Worm (Caenorhabditis elegans) whole organism, late embryonic: Measurements from ENCODE around the gene str-38.
A peak's percentile ranks its signal among the peaks of the same experiment; 100 is the strongest.

Experiments
- T23F11.4 ChIP-seq: fragments of 200-800 bp; sonication (Bioruptor generic); optimal IDR thresholded peaks from 2 replicates; lab custom pipeline; 2018; ENCODE audit warnings: mild to moderate bottlenecking, missing genetic modification characterization, missing compliant biosample characterization
- ahr-1 ChIP-seq: sonication (generic microtip); optimal IDR thresholded peaks from 2 replicates; lab custom pipeline; 2016; ENCODE audit warnings: missing genetic modification characterization, missing compliant biosample characterization
- ama-1 ChIP-seq: fragments of 150-350 bp; optimal IDR thresholded peaks from 2 replicates; lab custom pipeline; 2014
- ceh-18 ChIP-seq: sonication (generic microtip); optimal IDR thresholded peaks from 2 replicates; lab custom pipeline; 2016; ENCODE audit warnings: missing genetic modification characterization, missing compliant biosample characterization
- ceh-2 ChIP-seq: sonication (generic microtip); optimal IDR thresholded peaks from 2 replicates; lab custom pipeline; 2016; ENCODE audit warnings: missing genotype, missing genetic modification characterization, missing compliant biosample characterization
- ceh-30 ChIP-seq: fragments of 150-350 bp; optimal IDR thresholded peaks from 2 replicates; lab custom pipeline; 2014; ENCODE audit warnings: missing biosample characterization, missing genetic modification characterization
- ceh-34 ChIP-seq: sonication (generic microtip); optimal IDR thresholded peaks from 2 replicates; lab custom pipeline; 2016; ENCODE audit warnings: mild to moderate bottlenecking, missing genetic modification characterization, missing compliant biosample characterization
- ceh-45 ChIP-seq: fragments of 200-800 bp; sonication (Bioruptor generic); IDR thresholded peaks from 2 replicates; pipeline ENCODE4 v1.3.6; 2022; ENCODE audit warnings: missing genetic modification reagents, missing genetic modification characterization, missing compliant biosample characterization
- ceh-9 ChIP-seq: sonication (generic microtip); optimal IDR thresholded peaks from 2 replicates; lab custom pipeline; 2016; ENCODE audit warnings: mild to moderate bottlenecking, missing genetic modification characterization, inconsistent platforms, missing compliant biosample characterization
- che-1 ChIP-seq: sonication (generic microtip); optimal IDR thresholded peaks from 2 replicates; lab custom pipeline; 2016; ENCODE audit warnings: mild to moderate bottlenecking, missing genetic modification characterization, missing compliant biosample characterization
- dmd-4 ChIP-seq: sonication (generic microtip); optimal IDR thresholded peaks from 2 replicates; lab custom pipeline; 2016; ENCODE audit warnings: borderline replicate concordance, missing genetic modification characterization, missing compliant biosample characterization
- dve-1 ChIP-seq: sonication (generic microtip); optimal IDR thresholded peaks from 2 replicates; lab custom pipeline; 2017; ENCODE audit warnings: antibody characterized with exemption, mild to moderate bottlenecking, missing genetic modification characterization, missing compliant biosample characterization
- elt-2 ChIP-seq: sonication (generic microtip); optimal IDR thresholded peaks from 2 replicates; lab custom pipeline; 2016; ENCODE audit warnings: missing genetic modification reagents, missing genetic modification characterization, missing compliant biosample characterization
- ets-4 ChIP-seq: sonication (generic microtip); optimal IDR thresholded peaks from 2 replicates; lab custom pipeline; 2016; ENCODE audit warnings: missing genetic modification characterization, missing compliant biosample characterization
- fax-1 ChIP-seq: sonication (generic microtip); optimal IDR thresholded peaks from 2 replicates; lab custom pipeline; 2016; ENCODE audit warnings: missing genotype, missing genetic modification characterization, missing compliant biosample characterization
- fkh-10 ChIP-seq: fragments of 150-350 bp; optimal IDR thresholded peaks from 2 replicates; lab custom pipeline; 2014; ENCODE audit warnings: missing biosample characterization, missing genetic modification reagents, missing genetic modification characterization
- fkh-6 ChIP-seq: sonication (generic microtip); optimal IDR thresholded peaks from 2 replicates; lab custom pipeline; 2016; ENCODE audit warnings: missing genetic modification characterization, missing compliant biosample characterization
- gmeb-2 ChIP-seq: sonication (generic microtip); optimal IDR thresholded peaks from 2 replicates; lab custom pipeline; 2016; ENCODE audit warnings: missing genetic modification characterization, inconsistent platforms, missing compliant biosample characterization
- hlh-15 ChIP-seq: sonication (generic microtip); optimal IDR thresholded peaks from 2 replicates; lab custom pipeline; 2016; ENCODE audit warnings: missing genetic modification characterization, missing compliant biosample characterization
- hlh-30 ChIP-seq: sonication (generic microtip); optimal IDR thresholded peaks from 2 replicates; lab custom pipeline; 2017; ENCODE audit warnings: antibody characterized with exemption, missing genetic modification characterization, missing compliant biosample characterization; ENCODE audit not compliant: insufficient read depth
- hlh-8 ChIP-seq: sonication (generic microtip); optimal IDR thresholded peaks from 2 replicates; lab custom pipeline; 2016; ENCODE audit warnings: missing genotype, missing genetic modification characterization, missing compliant biosample characterization
- lin-11 ChIP-seq: fragments of 200-800 bp; sonication (Bioruptor generic); optimal IDR thresholded peaks from 2 replicates; lab custom pipeline; 2018; ENCODE audit warnings: mild to moderate bottlenecking, missing genetic modification characterization, missing compliant biosample characterization
- madf-2 ChIP-seq: sonication (generic microtip); optimal IDR thresholded peaks from 2 replicates; lab custom pipeline; 2017; ENCODE audit warnings: missing genetic modification characterization, missing compliant biosample characterization
- nfya-1 ChIP-seq: sonication (generic microtip); optimal IDR thresholded peaks from 2 replicates; lab custom pipeline; 2017; ENCODE audit warnings: missing genetic modification characterization, mild to moderate bottlenecking, missing compliant biosample characterization, antibody characterized with exemption, moderate library complexity
- nhr-232 ChIP-seq: sonication (generic microtip); optimal IDR thresholded peaks from 2 replicates; lab custom pipeline; 2016; ENCODE audit warnings: missing genetic modification characterization, missing compliant biosample characterization
- pat-9 ChIP-seq: fragments of 200-800 bp; sonication (Bioruptor generic); optimal IDR thresholded peaks from 2 replicates; lab custom pipeline; 2018; ENCODE audit warnings: mild to moderate bottlenecking, missing genetic modification characterization, moderate library complexity, missing compliant biosample characterization
- pqm-1 ChIP-seq: sonication (generic microtip); optimal IDR thresholded peaks from 2 replicates; lab custom pipeline; 2016; ENCODE audit warnings: missing genetic modification characterization, missing compliant biosample characterization
- pros-1 ChIP-seq: fragments of 150-350 bp; optimal IDR thresholded peaks from 2 replicates; lab custom pipeline; 2014; ENCODE audit warnings: missing biosample characterization, missing genetic modification reagents, missing genetic modification characterization
- sox-2 ChIP-seq: fragments of 200-800 bp; sonication (Bioruptor generic); IDR thresholded peaks from 2 replicates; pipeline ENCODE4 v1.3.6; 2022; ENCODE audit warnings: missing genetic modification reagents, missing genetic modification characterization, missing compliant biosample characterization
- ttx-3 ChIP-seq: sonication (generic microtip); optimal IDR thresholded peaks from 2 replicates; lab custom pipeline; 2016; ENCODE audit warnings: missing genetic modification reagents, missing genetic modification characterization, missing compliant biosample characterization
- unc-3 ChIP-seq, 2 experiments: fragments of 200-800 bp in 1 of 2; sonication (Bioruptor generic) in 1 of 2; sonication (generic microtip) in 1 of 2; conservative IDR thresholded peaks in 1 of 2; optimal IDR thresholded peaks in 1 of 2; 2 replicates each; pipeline versions ENCODE4 v1.3.6 to Lab custom; 2016 to 2022; ENCODE audit warnings: missing compliant biosample characterization in 2 of 2, missing genetic modification characterization in 2 of 2, missing genetic modification reagents in 1 of 2
- unc-42 ChIP-seq: sonication (generic microtip); optimal IDR thresholded peaks from 2 replicates; lab custom pipeline; 2016; ENCODE audit warnings: missing genotype, missing genetic modification characterization, missing compliant biosample characterization
- unc-55 ChIP-seq: sonication (generic microtip); optimal IDR thresholded peaks from 2 replicates; lab custom pipeline; 2017; ENCODE audit warnings: missing biosample characterization, missing genetic modification reagents, missing genetic modification characterization
- unc-86 ChIP-seq: sonication (generic microtip); optimal IDR thresholded peaks from 2 replicates; lab custom pipeline; 2016; ENCODE audit warnings: missing genetic modification characterization, missing compliant biosample characterization
- ztf-16 ChIP-seq: sonication (generic microtip); optimal IDR thresholded peaks from 2 replicates; lab custom pipeline; 2017; ENCODE audit warnings: missing genetic modification characterization, missing compliant biosample characterization

str-38 gene

DNA sequence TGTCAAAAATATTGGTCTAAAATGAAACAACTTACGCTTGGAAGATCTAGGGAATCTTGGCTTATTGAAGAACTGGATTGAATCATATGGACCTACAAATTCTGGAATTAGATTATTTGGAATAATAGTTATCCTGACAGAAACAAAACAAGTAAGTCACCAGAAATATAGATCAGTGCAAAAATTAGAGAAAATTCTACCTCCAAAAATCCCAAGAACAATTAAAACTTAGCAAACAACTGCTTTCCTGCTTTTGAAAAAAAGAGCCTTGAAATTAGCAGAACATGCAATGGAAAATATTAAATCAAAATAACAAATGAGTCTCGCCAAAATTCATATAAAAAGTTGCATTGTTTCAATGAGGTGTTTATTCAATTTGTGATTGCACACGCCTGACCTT, 41.0 kb upstream of the str-38 start, which contains the start of gene nhr-60:
nhr-60 (minus strand) TSS at position 101 of the 400 bp plus-strand sequence.
- TF ChIP-seq ceh-30 (no peak), nhr-232 (tag; lab: Kevin White, UChicago) (no peak), gmeb-2 (no peak), sox-2 (no peak), ama-1 (lab: Kevin White, UChicago) (no peak)

DNA sequence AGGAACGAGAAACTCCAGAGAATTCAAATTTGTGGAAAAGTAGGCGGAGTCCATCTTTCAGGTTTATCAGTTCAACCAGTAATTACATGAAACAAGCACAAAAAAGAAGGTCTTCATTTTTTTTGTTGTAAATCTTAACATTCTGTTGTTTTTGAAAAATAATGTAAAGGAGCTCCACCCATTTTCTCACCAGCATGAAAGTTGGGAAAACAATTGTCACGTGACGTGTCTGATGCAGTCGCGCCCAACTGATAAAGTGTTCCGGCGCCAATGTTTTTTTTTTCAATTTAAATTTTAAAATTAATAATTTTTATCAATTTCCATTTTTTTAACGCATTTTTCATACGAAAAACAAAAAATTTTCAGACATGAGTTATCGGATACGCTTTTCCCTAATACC, 37.0 kb upstream of the str-38 start, which contains the start of gene F57A10.4:
F57A10.4 (plus strand) TSS at position 367 of the 400 bp plus-strand sequence.
- TF ChIP-seq ahr-1 (tag; lab: Kevin White, UChicago), result no peak
- TF ChIP-seq ets-4 (tag; lab: Kevin White, UChicago), result no peak
- TF ChIP-seq dmd-4 (tag; lab: Kevin White, UChicago), result no peak
- no peak for TF ChIP-seq ceh-34

DNA sequence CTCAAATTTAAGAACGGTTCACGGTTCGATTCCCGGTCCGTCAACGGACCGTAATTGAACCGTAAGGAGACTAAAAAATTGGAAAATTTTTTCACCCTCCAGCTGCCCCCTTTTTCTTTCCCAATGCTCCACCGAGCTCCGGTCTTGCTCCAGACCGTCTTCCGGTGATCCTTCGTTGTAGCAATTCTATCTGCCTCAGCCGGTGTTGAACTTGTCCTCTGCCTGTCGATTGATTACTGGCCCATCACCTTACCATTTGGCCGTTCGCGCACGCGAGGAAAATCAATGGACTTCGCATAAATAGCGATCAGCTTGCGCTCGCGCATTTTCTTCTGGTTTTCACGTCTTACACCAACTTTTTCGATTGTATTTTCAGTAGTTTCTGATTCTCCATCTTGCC, 35.3 kb upstream of the str-38 start:
- TF ChIP-seq ceh-45 (GFP tag; lab: Robert Waterston, UW), result 0 out of 2 replicates have a peak, but pooled peaks have one; percentile 37
- TF ChIP-seq, all 69 proteins: peak for 1; not testable (repeated sequence) for 68

DNA sequence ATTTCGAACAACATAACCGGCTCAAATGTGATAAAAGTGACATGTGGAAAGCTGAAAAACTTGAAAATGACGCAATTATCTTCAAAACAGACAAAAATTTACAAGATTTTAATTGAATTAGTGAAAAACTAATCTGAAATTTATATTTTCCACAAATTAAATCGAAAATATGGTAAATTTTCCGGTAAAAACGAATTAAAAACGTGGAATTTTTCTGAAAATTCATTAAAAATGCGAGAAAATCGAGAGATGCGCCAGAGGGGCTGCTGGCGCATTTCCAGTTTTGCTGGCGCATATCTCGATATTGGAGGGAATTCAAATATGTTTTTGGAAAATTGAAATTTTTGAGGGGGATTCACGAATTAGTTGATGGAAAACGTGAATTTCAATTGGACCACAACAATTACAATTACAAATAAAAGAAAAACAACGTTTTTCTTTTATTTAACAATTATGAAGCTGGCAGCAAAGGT, 34.0 kb upstream of the str-38 start, which contains the start of the genes haf-3 and F57A10.2:
haf-3 (minus strand) TSS at position 51 of the 473 bp plus-strand sequence.
F57A10.2 (plus strand) TSS at position 454 of the 473 bp plus-strand sequence.
- TF ChIP-seq hlh-8 (tag; lab: Kevin White, UChicago) (no peak), ttx-3 (tag; lab: Kevin White, UChicago) (peak; percentile 2), gmeb-2 (peak; percentile 8), fkh-10 (no peak), elt-2 (tag; lab: Kevin White, UChicago) (peak; percentile 54), unc-3 (GFP tag; conservative IDR thresholded peaks at IDR 0.05; lab: Robert Waterston, UW) (no peak), unc-3 (tag; optimal IDR thresholded peaks at IDR 0.05; lab: Kevin White, UChicago) (peak; percentile 13), ets-4 (tag; lab: Kevin White, UChicago) (peak; percentile 1), ztf-16 (tag; lab: Kevin White, UChicago) (peak; percentile 10), lin-11 (tag; lab: Kevin White, UChicago) (peak; percentile 10), che-1 (tag; lab: Kevin White, UChicago) (no peak), ceh-18 (tag; lab: Kevin White, UChicago) (peak; percentile 32), hlh-15 (tag; lab: Kevin White, UChicago) (no peak), pros-1 (no peak), fkh-6 (no peak), madf-2 (no peak), pat-9 (tag; lab: Kevin White, UChicago) (peak; percentile 14), hlh-30 (tag; lab: Kevin White, UChicago) (peak; percentile 7), unc-55 (GFP tag; lab: Kevin White, UChicago) (peak; percentile 39), nfya-1 (peak; percentile 77), unc-42 (tag; lab: Kevin White, UChicago) (peak; percentile 76), ceh-2 (tag; lab: Kevin White, UChicago) (no peak), dve-1 (peak; percentile 52), ceh-30 (peak; percentile 84), fax-1 (tag; lab: Kevin White, UChicago) (no peak), T23F11.4 (GFP tag; lab: Kevin White, UChicago) (no peak), unc-86 (tag; lab: Kevin White, UChicago) (peak; percentile 46), pqm-1 (tag; lab: Kevin White, UChicago) (no peak), ceh-9 (tag; lab: Kevin White, UChicago) (no peak), ceh-34 (peak; percentile 4)
